Fruit fly (Drosophila melanogaster) whole organism, prepupa: Measurements from ENCODE around the gene Taf10b.
A peak's percentile ranks its signal among the peaks of the same experiment; 100 is the strongest.

ENCODE experiments used
- Blimp-1 ChIP-seq: fragments of 200-800 bp; sonication (Bioruptor generic); optimal IDR thresholded peaks from 3 replicates; lab custom pipeline; 2017; ENCODE audit warnings: missing biosample characterization, missing genetic modification characterization, mild to moderate bottlenecking, moderate library complexity, missing genetic modification reagents
- CG10669 ChIP-seq: fragments of 200-800 bp; sonication (Bioruptor generic); optimal IDR thresholded peaks from 3 replicates; lab custom pipeline; 2018; ENCODE audit warnings: missing biosample characterization, mild to moderate bottlenecking, missing genetic modification characterization, moderate library complexity
- CG11762 ChIP-seq: fragments of 200-800 bp; sonication (Bioruptor generic); optimal IDR thresholded peaks from 3 replicates; lab custom pipeline; 2016; ENCODE audit warnings: missing biosample characterization, missing genetic modification characterization; ENCODE audit not compliant: insufficient read depth
- CG11902 ChIP-seq: fragments of 200-800 bp; sonication (Bioruptor generic); optimal IDR thresholded peaks from 3 replicates; lab custom pipeline; 2016; ENCODE audit warnings: missing biosample characterization, missing genetic modification characterization
- CG15336 ChIP-seq: fragments of 200-800 bp; sonication (Bioruptor generic); IDR thresholded peaks from 2 replicates; pipeline ENCODE4 v1.3.6; 2022; ENCODE audit warnings: missing biosample characterization, missing genetic modification characterization
- CG1621 ChIP-seq: fragments of 200-800 bp; sonication (Bioruptor generic); optimal IDR thresholded peaks from 3 replicates; lab custom pipeline; 2018; ENCODE audit warnings: missing biosample characterization, mild to moderate bottlenecking, missing genetic modification characterization
- CG16779 ChIP-seq: fragments of 200-800 bp; sonication (Bioruptor generic); optimal IDR thresholded peaks from 3 replicates; lab custom pipeline; 2017; ENCODE audit warnings: missing biosample characterization, mild to moderate bottlenecking, missing genetic modification characterization
- CG3032 ChIP-seq: fragments of 200-800 bp; optimal IDR thresholded peaks from 2 replicates; lab custom pipeline; 2019; ENCODE audit warnings: missing biosample characterization, mild to moderate bottlenecking, missing genetic modification characterization, moderate library complexity
- CG31627 ChIP-seq: fragments of 200-800 bp; sonication (Bioruptor generic); optimal IDR thresholded peaks from 3 replicates; lab custom pipeline; 2016; ENCODE audit warnings: missing biosample characterization, missing genetic modification characterization
- CG32006 ChIP-seq: fragments of 200-800 bp; sonication (Bioruptor generic); optimal IDR thresholded peaks from 3 replicates; lab custom pipeline; 2017; ENCODE audit warnings: missing biosample characterization, mild to moderate bottlenecking, missing genetic modification characterization
- CG3919 ChIP-seq: fragments of 200-800 bp; sonication (Bioruptor generic); optimal IDR thresholded peaks from 3 replicates; lab custom pipeline; 2016; ENCODE audit warnings: missing biosample characterization, missing genetic modification characterization
- CG4318 ChIP-seq: fragments of 200-800 bp; sonication (Bioruptor generic); optimal IDR thresholded peaks from 3 replicates; lab custom pipeline; 2017; ENCODE audit warnings: missing biosample characterization, mild to moderate bottlenecking, missing genetic modification characterization
- CG6163 ChIP-seq: fragments of 200-800 bp; sonication (Bioruptor generic); IDR thresholded peaks from 3 replicates; pipeline ENCODE4 v1.3.6; 2022; ENCODE audit warnings: missing biosample characterization, missing genetic modification characterization
- CG6276 ChIP-seq: fragments of 200-800 bp; sonication (Bioruptor generic); optimal IDR thresholded peaks from 2 replicates; lab custom pipeline; 2017; ENCODE audit warnings: missing biosample characterization, mild to moderate bottlenecking, missing genetic modification characterization
- CG6808 ChIP-seq: fragments of 200-800 bp; sonication (Bioruptor generic); optimal IDR thresholded peaks from 3 replicates; lab custom pipeline; 2017; ENCODE audit warnings: missing biosample characterization, missing genetic modification characterization, mild to moderate bottlenecking, moderate library complexity, missing genetic modification reagents
- CG8119 ChIP-seq: fragments of 200-800 bp; sonication (Bioruptor generic); IDR thresholded peaks from 3 replicates; pipeline ENCODE4 v1.3.6; 2022; ENCODE audit warnings: missing biosample characterization, missing genetic modification characterization
- CG8632 ChIP-seq: fragments of 200-800 bp; sonication (Bioruptor generic); optimal IDR thresholded peaks from 3 replicates; lab custom pipeline; 2016; ENCODE audit warnings: missing biosample characterization, missing genetic modification characterization
- CG9139 ChIP-seq: fragments of 200-800 bp; sonication (Bioruptor generic); optimal IDR thresholded peaks from 3 replicates; lab custom pipeline; 2017; ENCODE audit warnings: missing biosample characterization, mild to moderate bottlenecking, missing genetic modification characterization
- Eip75B ChIP-seq: fragments of 200-800 bp; sonication (Bioruptor generic); optimal IDR thresholded peaks from 3 replicates; lab custom pipeline; 2016; ENCODE audit warnings: missing biosample characterization, missing genetic modification characterization
- Eip78C ChIP-seq: fragments of 200-800 bp; sonication (Bioruptor generic); peaks from one replicate; lab custom pipeline; 2016; ENCODE audit warnings: missing biosample characterization, missing genetic modification characterization
- Eip93F ChIP-seq: fragments of 200-800 bp; sonication (Bioruptor generic); optimal IDR thresholded peaks from 2 replicates; lab custom pipeline; 2016; ENCODE audit warnings: missing biosample characterization, mild to moderate bottlenecking, missing genetic modification characterization
- Ets21C ChIP-seq: fragments of 200-800 bp; sonication (Bioruptor generic); optimal IDR thresholded peaks from 3 replicates; lab custom pipeline; 2016; ENCODE audit warnings: missing biosample characterization, missing genetic modification characterization
- Ets96B ChIP-seq: fragments of 200-800 bp; optimal IDR thresholded peaks from 2 replicates; lab custom pipeline; 2019; ENCODE audit warnings: missing biosample characterization, mild to moderate bottlenecking, missing genetic modification characterization, moderate library complexity
- Gug ChIP-seq: fragments of 200-800 bp; sonication (Bioruptor generic); IDR thresholded peaks from 2 replicates; pipeline ENCODE4 v1.3.6; 2022; ENCODE audit warnings: missing biosample characterization, missing genetic modification characterization
- Hr38 ChIP-seq: sonication (Bioruptor generic); optimal IDR thresholded peaks from 2 replicates; lab custom pipeline; 2016; ENCODE audit warnings: missing biosample characterization, missing genetic modification characterization
- Hr39 ChIP-seq: fragments of 200-800 bp; sonication (Bioruptor generic); optimal IDR thresholded peaks from 2 replicates; lab custom pipeline; 2016; ENCODE audit warnings: missing biosample characterization, missing genetic modification characterization
- Hr4 ChIP-seq: fragments of 200-800 bp; sonication (Bioruptor generic); optimal IDR thresholded peaks from 3 replicates; lab custom pipeline; 2016; ENCODE audit warnings: missing biosample characterization, missing genetic modification characterization
- Lpt ChIP-seq: fragments of 200-800 bp; sonication (Bioruptor generic); optimal IDR thresholded peaks from 3 replicates; lab custom pipeline; 2016; ENCODE audit warnings: missing biosample characterization, missing genetic modification characterization
- Met ChIP-seq: fragments of 200-800 bp; sonication (Bioruptor generic); optimal IDR thresholded peaks from 3 replicates; lab custom pipeline; 2016; ENCODE audit warnings: missing biosample characterization, missing genetic modification characterization
- Smox ChIP-seq: fragments of 200-800 bp; sonication (Bioruptor generic); optimal IDR thresholded peaks from 3 replicates; lab custom pipeline; 2016; ENCODE audit warnings: missing biosample characterization, missing genetic modification characterization
- Sox102F ChIP-seq: fragments of 200-800 bp; sonication (Bioruptor generic); optimal IDR thresholded peaks from 2 replicates; lab custom pipeline; 2016; ENCODE audit warnings: missing biosample characterization, mild to moderate bottlenecking, missing genetic modification characterization
- Sox14 ChIP-seq: fragments of 200-800 bp; sonication (Bioruptor generic); optimal IDR thresholded peaks from 3 replicates; lab custom pipeline; 2016; ENCODE audit warnings: missing biosample characterization, missing genetic modification characterization
- Sox15 ChIP-seq: fragments of 200-800 bp; sonication (Bioruptor generic); optimal IDR thresholded peaks from 3 replicates; lab custom pipeline; 2016; ENCODE audit warnings: missing biosample characterization, missing genetic modification characterization
- achi ChIP-seq: fragments of 200-800 bp; sonication (Bioruptor generic); optimal IDR thresholded peaks from 3 replicates; lab custom pipeline; 2016; ENCODE audit warnings: missing biosample characterization, missing genetic modification characterization
- acj6 ChIP-seq: fragments of 200-800 bp; sonication (Bioruptor generic); optimal IDR thresholded peaks from 3 replicates; lab custom pipeline; 2016; ENCODE audit warnings: missing biosample characterization, missing genetic modification characterization
- cyc ChIP-seq: fragments of 200-800 bp; sonication (Bioruptor generic); optimal IDR thresholded peaks from 3 replicates; lab custom pipeline; 2016; ENCODE audit warnings: missing biosample characterization, missing genetic modification characterization
- dac ChIP-seq: fragments of 200-800 bp; sonication (Bioruptor generic); optimal IDR thresholded peaks from 2 replicates; lab custom pipeline; 2017; ENCODE audit warnings: missing biosample characterization, mild to moderate bottlenecking, missing genetic modification characterization
- dsx ChIP-seq: fragments of 200-800 bp; optimal IDR thresholded peaks from 3 replicates; lab custom pipeline; 2019; ENCODE audit warnings: missing biosample characterization, mild to moderate bottlenecking, missing genetic modification characterization, moderate library complexity; ENCODE audit not compliant: poor library complexity, severe bottlenecking
- eg ChIP-seq: fragments of 200-800 bp; sonication (Bioruptor generic); IDR thresholded peaks from 3 replicates; pipeline ENCODE4 v1.3.6; 2022; ENCODE audit warnings: missing biosample characterization, missing genetic modification characterization
- esn ChIP-seq: fragments of 200-800 bp; sonication (Bioruptor generic); optimal IDR thresholded peaks from 2 replicates; lab custom pipeline; 2016; ENCODE audit warnings: missing biosample characterization, mild to moderate bottlenecking, missing genetic modification characterization, moderate library complexity
- fd59A ChIP-seq: fragments of 200-800 bp; sonication (Bioruptor generic); optimal IDR thresholded peaks from 2 replicates; lab custom pipeline; 2017; ENCODE audit warnings: missing biosample characterization, mild to moderate bottlenecking, missing genetic modification characterization, missing genetic modification reagents
- fd85E ChIP-seq: fragments of 200-800 bp; sonication (Bioruptor generic); optimal IDR thresholded peaks from 3 replicates; lab custom pipeline; 2016; ENCODE audit warnings: missing biosample characterization, missing genetic modification characterization
- fkh ChIP-seq: fragments of 200-800 bp; sonication (Bioruptor generic); optimal IDR thresholded peaks from 3 replicates; lab custom pipeline; 2017; ENCODE audit warnings: missing biosample characterization, mild to moderate bottlenecking, missing genetic modification characterization, moderate library complexity
- lz ChIP-seq: fragments of 200-800 bp; sonication (Bioruptor generic); optimal IDR thresholded peaks from 3 replicates; lab custom pipeline; 2016; ENCODE audit warnings: missing biosample characterization, missing genetic modification characterization
- net ChIP-seq: fragments of 200-800 bp; sonication (Bioruptor generic); optimal IDR thresholded peaks from 3 replicates; lab custom pipeline; 2016; ENCODE audit warnings: missing biosample characterization, missing genetic modification characterization
- pdm3 ChIP-seq: fragments of 200-800 bp; sonication (Bioruptor generic); optimal IDR thresholded peaks from 3 replicates; lab custom pipeline; 2016; ENCODE audit warnings: missing biosample characterization, missing genetic modification characterization
- ss ChIP-seq, 2 experiments: fragments of 200-800 bp; sonication (Bioruptor generic); optimal IDR thresholded peaks; 2 replicates in 1 of 2; 3 replicates in 1 of 2; lab custom pipeline; 2017 to 2018; ENCODE audit warnings: mild to moderate bottlenecking in 2 of 2, missing biosample characterization in 2 of 2, missing genetic modification characterization in 2 of 2, moderate library complexity in 1 of 2
- svp ChIP-seq: fragments of 200-800 bp; sonication (Bioruptor generic); peaks from one replicate; lab custom pipeline; 2016; ENCODE audit warnings: missing biosample characterization, missing genetic modification characterization
- topi ChIP-seq: fragments of 200-800 bp; sonication (Bioruptor generic); optimal IDR thresholded peaks from 3 replicates; lab custom pipeline; 2016; ENCODE audit warnings: missing biosample characterization, missing genetic modification characterization
- vri ChIP-seq: fragments of 200-800 bp; sonication (Bioruptor generic); optimal IDR thresholded peaks from 3 replicates; lab custom pipeline; 2016; ENCODE audit warnings: missing biosample characterization, mild to moderate bottlenecking, missing genetic modification characterization

Taf10b gene

DNA sequence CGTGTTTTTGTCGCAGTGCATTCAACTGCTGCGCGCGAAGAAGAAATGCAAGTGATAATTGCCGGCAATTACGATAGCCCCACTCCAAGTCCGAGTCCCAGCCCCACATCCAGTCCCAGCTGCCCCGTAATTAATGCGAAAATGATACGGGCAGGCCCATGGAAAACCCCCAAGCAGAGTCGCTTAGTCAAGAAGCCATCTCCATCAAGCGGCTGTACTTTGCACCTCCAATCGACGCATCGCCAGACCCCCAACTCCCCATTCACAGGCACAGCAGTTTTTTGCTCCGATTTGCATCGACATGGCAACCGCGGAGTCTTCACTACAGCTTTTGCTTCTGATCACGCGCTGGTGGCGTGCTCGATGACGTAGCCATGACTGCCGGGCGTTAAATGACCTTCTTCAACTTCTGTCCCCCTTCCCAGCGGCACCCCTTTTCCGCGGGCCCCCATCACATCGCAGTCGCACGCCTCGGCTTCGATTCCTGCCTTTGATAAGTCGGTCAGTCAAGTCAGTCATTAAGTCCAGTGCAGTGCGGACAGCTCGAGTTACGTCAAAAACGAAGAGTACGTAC is 38.6 kb upstream of the Taf10b start (continued):
- TF ChIP-seq pdm3 = no peak
- TF ChIP-seq Blimp-1 (GFP tag; lab: Kevin White, UChicago) = no peak
- TF ChIP-seq Sox15 (GFP tag; lab: Kevin White, UChicago) = no peak
- TF ChIP-seq topi (GFP tag; lab: Kevin White, UChicago) = no peak
- no peak for TF ChIP-seq cyc (GFP tag; lab: Kevin White, UChicago)
- TF ChIP-seq CG15336 (GFP tag; lab: Robert Waterston, UW) = no peak
- TF ChIP-seq Hr39 (GFP tag; lab: Kevin White, UChicago) = no peak
- peak; percentile 15 for TF ChIP-seq acj6 (GFP tag; lab: Kevin White, UChicago)
- TF ChIP-seq CG6808 = peak; percentile 82
- peak; percentile 35 for TF ChIP-seq Lpt
- TF ChIP-seq vri (GFP tag; lab: Kevin White, UChicago) = no peak
- peak; percentile 43 for TF ChIP-seq CG10669 (GFP tag; lab: Kevin White, UChicago)
- no peak for TF ChIP-seq CG6163 (GFP tag; lab: Robert Waterston, UW)
- TF ChIP-seq lz (GFP tag; lab: Kevin White, UChicago) = no peak
- no peak for TF ChIP-seq CG31627
- TF ChIP-seq svp (GFP tag; lab: Kevin White, UChicago) = peak; percentile 88
- peak; percentile 64 for TF ChIP-seq CG6276 (GFP tag; lab: Kevin White, UChicago)
- no peak for TF ChIP-seq Hr38 (GFP tag; lab: Kevin White, UChicago)
- peak; percentile 3 for TF ChIP-seq dsx
- TF ChIP-seq CG3919 (GFP tag; lab: Kevin White, UChicago) = peak; percentile 55
- no peak for TF ChIP-seq Gug (GFP tag; lab: Robert Waterston, UW)
- no peak for TF ChIP-seq Smox (GFP tag; lab: Kevin White, UChicago)
- no peak for TF ChIP-seq CG11762 (GFP tag; lab: Kevin White, UChicago)
- TF ChIP-seq Hr4 = no peak
- TF ChIP-seq Sox102F (GFP tag; lab: Kevin White, UChicago) = no peak
- TF ChIP-seq fd59A (GFP tag; lab: Kevin White, UChicago) = no peak
- TF ChIP-seq fd85E (GFP tag; lab: Kevin White, UChicago) = no peak
- TF ChIP-seq Eip78C (GFP tag; lab: Kevin White, UChicago) = peak; percentile 69
- TF ChIP-seq CG8119 (GFP tag; lab: Robert Waterston, UW) = no peak; the same call in 2 of the 3 replicates
- TF ChIP-seq CG3032 (tag; lab: Kevin White, UChicago) = no peak
- TF ChIP-seq CG8632 (GFP tag; lab: Kevin White, UChicago) = no peak
- TF ChIP-seq achi = peak; percentile 20
- TF ChIP-seq CG4318 (GFP tag; lab: Kevin White, UChicago) = no peak
- TF ChIP-seq dac (GFP tag; lab: Kevin White, UChicago) = no peak
- TF ChIP-seq Met (GFP tag; lab: Kevin White, UChicago) = no peak
- no peak for TF ChIP-seq esn (GFP tag; lab: Kevin White, UChicago)
- no peak for TF ChIP-seq Eip93F (GFP tag; lab: Kevin White, UChicago)
- no peak for TF ChIP-seq eg (GFP tag; lab: Robert Waterston, UW)
- TF ChIP-seq Ets21C = no peak

DNA sequence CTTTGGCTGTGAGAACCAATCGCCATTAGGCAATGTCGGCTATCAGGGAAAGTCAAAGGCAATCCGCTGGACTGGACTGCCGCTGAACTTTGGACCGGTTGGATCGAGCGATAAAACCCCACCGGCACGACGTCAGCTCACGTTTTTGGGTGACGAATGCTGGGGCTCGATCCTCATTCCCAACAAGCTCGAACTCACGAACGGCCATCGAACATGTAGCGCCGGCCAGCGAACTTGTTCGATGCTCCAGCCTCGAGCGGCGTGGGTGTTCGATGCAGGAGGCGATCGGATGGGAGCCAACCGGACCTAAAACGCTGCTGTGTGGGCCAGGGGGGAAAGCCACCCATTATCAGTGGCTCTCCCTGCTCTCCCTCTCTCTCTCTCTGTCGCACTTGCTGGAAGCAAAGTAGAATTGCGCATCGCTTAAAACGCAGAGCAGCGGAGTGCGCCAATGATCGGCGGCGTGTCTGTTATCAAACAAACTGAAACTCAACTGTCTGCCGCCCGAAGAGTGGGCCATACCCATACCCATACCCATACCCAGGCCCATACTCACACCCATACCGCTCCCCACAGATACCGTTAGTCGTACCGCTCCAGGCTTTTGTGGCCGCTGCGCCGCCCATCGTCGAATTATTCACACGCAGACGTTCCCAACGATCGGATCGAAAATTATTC is 37.1 kb upstream of the Taf10b start, which contains the start of gene daw:
Gene daw, plus strand, starts transcription at position 628 of the 678 bp plus-strand sequence.
- TF ChIP-seq CG16779 = peak; percentile 76
- TF ChIP-seq Lpt = peak; percentile 6
- TF ChIP-seq Sox102F (GFP tag; lab: Kevin White, UChicago) = peak; percentile 59
- TF ChIP-seq net = peak; percentile 79
- TF ChIP-seq fkh (GFP tag; lab: Kevin White, UChicago) = no peak
- TF ChIP-seq pdm3 = peak; percentile 11
- peak; percentile 2 for TF ChIP-seq CG32006
- peak; percentile 49 for TF ChIP-seq Ets96B (tag; lab: Kevin White, UChicago)
- no peak for TF ChIP-seq Hr38 (GFP tag; lab: Kevin White, UChicago)
- TF ChIP-seq CG11902 (GFP tag; lab: Kevin White, UChicago) = no peak
- TF ChIP-seq CG1621 (tag; lab: Kevin White, UChicago) = peak; percentile 64
- TF ChIP-seq CG6276 (GFP tag; lab: Kevin White, UChicago) = peak; percentile 84
- peak; percentile 90 for TF ChIP-seq CG9139 (GFP tag; lab: Kevin White, UChicago)
- TF ChIP-seq Eip75B = peak; percentile 30
- TF ChIP-seq svp (GFP tag; lab: Kevin White, UChicago) = peak; percentile 89
- TF ChIP-seq esn (GFP tag; lab: Kevin White, UChicago) = peak; percentile 2
- TF ChIP-seq CG8119 (GFP tag; lab: Robert Waterston, UW) = peak; percentile 63
- peak; percentile 84 to 88 for TF ChIP-seq ss (GFP tag; optimal IDR thresholded peaks at IDR 0.05; lab: Kevin White, UChicago)
- no peak for TF ChIP-seq Ets21C
- peak; percentile 38 for TF ChIP-seq Sox14 (GFP tag; lab: Kevin White, UChicago)
